Fruit fly (Drosophila melanogaster): ENCODE measurements around the gene CG11898.

Gene CG11898

dm6 chr3R:29199807-29200693 is 34.6 kb downstream of the CG11898 start, which contains the start of gene CG11899 (continued):
- TF ChIP-seq lz (GFP tag; optimal IDR thresholded peaks at IDR 0.05) = peak; percentile 82
- peak in 1 of 2 experiments; percentile 48 for TF ChIP-seq salr (GFP tag; optimal IDR thresholded peaks at IDR 0.05)
- TF ChIP-seq Sox14 (GFP tag; optimal IDR thresholded peaks at IDR 0.05) = peak; percentile 96
- peak; percentile 69 for TF ChIP-seq CG10631 (GFP tag; optimal IDR thresholded peaks at IDR 0.05)
- TF ChIP-seq topi (GFP tag; optimal IDR thresholded peaks at IDR 0.05) = peak; percentile 83
- peak; percentile 38 for TF ChIP-seq Gug (GFP tag; IDR thresholded peaks at IDR 0.05)
- TF ChIP-seq pdm3 (GFP tag; optimal IDR thresholded peaks at IDR 0.05) = peak; percentile 76
- TF ChIP-seq Sox102F (GFP tag; optimal IDR thresholded peaks at IDR 0.05) = peak; percentile 83
- peak; percentile 39 for TF ChIP-seq CG11762 (GFP tag; optimal IDR thresholded peaks at IDR 0.05; ENCODE audit: insufficient read depth)
- peak; percentile 90 for TF ChIP-seq cyc (GFP tag; optimal IDR thresholded peaks at IDR 0.05)
- peak; percentile 59 for TF ChIP-seq CG9139 (GFP tag; optimal IDR thresholded peaks at IDR 0.05)
- TF ChIP-seq CG6276 (GFP tag; optimal IDR thresholded peaks at IDR 0.05) = peak; percentile 61
- peak; percentile 66 for TF ChIP-seq Hr39 (GFP tag; optimal IDR thresholded peaks at IDR 0.05)
- TF ChIP-seq vri (GFP tag; optimal IDR thresholded peaks at IDR 0.05) = peak; percentile 82
- TF ChIP-seq ss (GFP tag; optimal IDR thresholded peaks at IDR 0.05) = peak; percentile 75 to 89
- peak; percentile 74 for TF ChIP-seq CG31627 (GFP tag; optimal IDR thresholded peaks at IDR 0.05)

dm6 chr3R:29202418-29202817 is 37.0 kb downstream of the CG11898 start, which contains the start of gene Mesh1:
Mesh1 (minus strand) TSS chr3R:29202525.
- TF ChIP-seq fkh (GFP tag; optimal IDR thresholded peaks at IDR 0.05) (peak; percentile 13), CG8119 (GFP tag; IDR thresholded peaks at IDR 0.05) (no peak)

DNA sequence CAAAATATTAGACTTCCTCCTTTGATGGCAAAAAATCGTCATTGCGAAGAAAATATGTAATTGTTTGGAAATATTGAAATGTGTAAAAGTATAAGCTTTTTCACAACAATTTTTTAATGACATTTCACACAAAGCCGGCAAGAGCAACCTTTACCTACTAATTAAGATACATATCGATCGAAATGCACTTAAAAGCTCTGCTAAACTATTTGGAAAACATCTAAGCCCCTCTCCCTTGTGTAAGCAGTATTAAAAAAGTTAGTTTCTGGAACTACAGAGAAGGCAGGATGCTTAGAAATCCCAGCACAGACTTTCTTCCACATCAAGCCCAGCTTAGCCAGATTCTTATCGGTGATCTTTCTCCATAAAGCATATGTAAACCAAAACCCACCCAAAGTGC is 38.6 kb downstream of the CG11898 start, which contains the start of gene Cyt-c1L:
Gene Cyt-c1L (minus strand): TSS at position 101 of the 400 bp plus-strand sequence.
- no peak for TF ChIP-seq Ets96B (tag; optimal IDR thresholded peaks at IDR 0.05)
- no peak for TF ChIP-seq vri (GFP tag; optimal IDR thresholded peaks at IDR 0.05)
- no peak for TF ChIP-seq Hr4 (GFP tag; optimal IDR thresholded peaks at IDR 0.05)
- TF ChIP-seq pdm3 (GFP tag; optimal IDR thresholded peaks at IDR 0.05) = no peak
- no peak for TF ChIP-seq CG3032 (tag; optimal IDR thresholded peaks at IDR 0.05)
- TF ChIP-seq CG10631 (GFP tag; optimal IDR thresholded peaks at IDR 0.05) = no peak
- no peak for TF ChIP-seq esn (GFP tag; optimal IDR thresholded peaks at IDR 0.05)
- no peak for TF ChIP-seq Hr39 (GFP tag; optimal IDR thresholded peaks at IDR 0.05)
- TF ChIP-seq svp (GFP tag) = no peak
- no peak for TF ChIP-seq Gug (GFP tag; IDR thresholded peaks at IDR 0.05)
- no peak for TF ChIP-seq CG34406 (GFP tag; optimal IDR thresholded peaks at IDR 0.05)

DNA sequence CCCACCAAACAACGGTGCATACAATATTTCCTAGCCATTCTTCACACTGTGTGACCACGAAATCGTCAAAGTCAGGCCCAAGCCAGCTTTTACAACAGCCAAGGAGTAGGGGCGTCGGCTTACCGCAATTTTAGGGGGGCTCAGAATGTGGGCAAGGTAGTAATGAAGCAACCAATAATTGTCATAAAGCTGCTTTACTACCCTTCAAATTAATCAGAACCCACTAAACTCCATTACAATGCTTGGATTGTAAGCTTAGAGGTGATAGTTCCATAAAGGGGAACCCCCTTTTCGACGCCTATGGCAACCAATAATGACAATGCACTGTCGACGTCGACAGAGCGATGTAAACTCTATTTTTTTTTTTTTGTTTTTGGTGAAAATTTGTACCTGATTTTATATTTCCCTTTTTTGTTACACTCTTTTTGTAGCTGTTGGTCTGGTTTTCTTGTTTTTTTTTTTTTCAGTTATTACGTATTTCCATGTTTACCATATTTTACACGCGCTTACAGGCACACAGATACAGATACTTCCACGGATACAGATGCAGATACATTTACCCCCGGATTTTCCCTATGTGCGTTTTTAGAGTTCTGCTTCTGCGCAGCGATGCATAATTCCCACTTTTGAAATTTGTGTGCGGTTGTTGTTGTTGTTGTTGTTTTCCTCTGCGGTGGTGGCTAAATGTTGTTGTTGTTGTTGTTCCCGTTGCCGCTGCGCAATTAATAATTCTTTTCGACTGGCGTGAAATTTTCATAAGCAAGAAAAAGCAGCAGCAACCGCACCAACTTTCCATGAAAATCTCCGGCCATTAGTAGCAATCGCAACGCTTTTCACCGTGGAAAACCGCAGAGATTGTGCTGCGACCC is 39.4 kb downstream of the CG11898 start:
- TF ChIP-seq CG10669 (GFP tag; optimal IDR thresholded peaks at IDR 0.05) (peak; percentile 20), CG8632 (GFP tag; optimal IDR thresholded peaks at IDR 0.05) (no peak), Hr4 (GFP tag; optimal IDR thresholded peaks at IDR 0.05) (peak; percentile 85), CG7368 (GFP tag; optimal IDR thresholded peaks at IDR 0.05) (peak; percentile 15), Hr38 (GFP tag; optimal IDR thresholded peaks at IDR 0.05) (no peak), CG6808 (GFP tag; optimal IDR thresholded peaks at IDR 0.05) (peak; percentile 50), CG3919 (GFP tag; optimal IDR thresholded peaks at IDR 0.05) (peak; percentile 56), Eip75B (GFP tag; optimal IDR thresholded peaks at IDR 0.05) (peak; percentile 24), CG6163 (GFP tag; IDR thresholded peaks at IDR 0.05) (peak; percentile 48; the same call in 1 of the 3 replicates), Lpt (GFP tag; optimal IDR thresholded peaks at IDR 0.05) (peak; percentile 46), CG1621 (tag; optimal IDR thresholded peaks at IDR 0.05) (peak; percentile 12), fd59A (GFP tag; optimal IDR thresholded peaks at IDR 0.05) (peak; percentile 41), OdsH (GFP tag; optimal IDR thresholded peaks at IDR 0.05) (peak; percentile 63), acj6 (GFP tag; optimal IDR thresholded peaks at IDR 0.05) (peak; percentile 54), vri (GFP tag; optimal IDR thresholded peaks at IDR 0.05) (no peak), CG15336 (GFP tag; IDR thresholded peaks at IDR 0.05) (peak; percentile 79), dac (GFP tag; optimal IDR thresholded peaks at IDR 0.05) (peak; percentile 68), CG6792 (GFP tag; optimal IDR thresholded peaks at IDR 0.05) (peak; percentile 26), Ets96B (tag; optimal IDR thresholded peaks at IDR 0.05) (peak; percentile 47), CG11762 (GFP tag; optimal IDR thresholded peaks at IDR 0.05; ENCODE audit: insufficient read depth) (no peak), CG8319 (GFP tag; optimal IDR thresholded peaks at IDR 0.05) (no peak), pdm3 (GFP tag; optimal IDR thresholded peaks at IDR 0.05) (peak; percentile 65)

All from whole organism, prepupa.